Fruit fly (Drosophila melanogaster) whole organism, adult: ENCODE results near the gene ZAP3.

ENCODE experiments used
- CG11617 ChIP-seq: fragments of 200-800 bp; sonication (Bioruptor generic); optimal IDR thresholded peaks from 2 replicates; lab custom pipeline; 2017; ENCODE audit warnings: mild to moderate bottlenecking, missing biosample characterization, missing genetic modification reagents, missing genetic modification characterization
- CG12768 ChIP-seq: fragments of 200-800 bp; sonication (Bioruptor generic); optimal IDR thresholded peaks from 2 replicates; lab custom pipeline; 2017; ENCODE audit warnings: missing biosample characterization, missing genetic modification characterization, mild to moderate bottlenecking, moderate library complexity, missing genetic modification reagents
- CG14711 ChIP-seq: fragments of 200-800 bp; sonication (Bioruptor generic); optimal IDR thresholded peaks from 2 replicates; lab custom pipeline; 2018; ENCODE audit warnings: missing biosample characterization, mild to moderate bottlenecking, missing genetic modification characterization, moderate library complexity
- CG1620 ChIP-seq: fragments of 200-800 bp; sonication (Bioruptor generic); optimal IDR thresholded peaks from 2 replicates; lab custom pipeline; 2016; ENCODE audit warnings: missing biosample characterization, missing genetic modification characterization
- CG33017 ChIP-seq: fragments of 200-800 bp; sonication (Bioruptor generic); optimal IDR thresholded peaks from 2 replicates; lab custom pipeline; 2018; ENCODE audit warnings: missing biosample characterization, mild to moderate bottlenecking, missing genetic modification characterization, moderate library complexity
- CG5204 ChIP-seq: fragments of 200-800 bp; sonication (Bioruptor generic); optimal IDR thresholded peaks from 2 replicates; lab custom pipeline; 2016; ENCODE audit warnings: missing biosample characterization, missing genetic modification characterization
- CG7045 ChIP-seq: fragments of 200-800 bp; sonication (Bioruptor generic); optimal IDR thresholded peaks from 2 replicates; lab custom pipeline; 2017; ENCODE audit warnings: missing biosample characterization, mild to moderate bottlenecking, missing genetic modification characterization
- CG7101 ChIP-seq: fragments of 200-800 bp; sonication (Bioruptor generic); optimal IDR thresholded peaks from 2 replicates; lab custom pipeline; 2018; ENCODE audit warnings: missing biosample characterization, mild to moderate bottlenecking, missing genetic modification characterization, moderate library complexity
- Clk ChIP-seq: fragments of 200-800 bp; sonication (Bioruptor generic); optimal IDR thresholded peaks from 2 replicates; lab custom pipeline; 2017; ENCODE audit warnings: missing biosample characterization, missing genetic modification characterization
- Crg-1 ChIP-seq: fragments of 200-800 bp; sonication (Bioruptor generic); optimal IDR thresholded peaks from 2 replicates; lab custom pipeline; 2016; ENCODE audit warnings: missing biosample characterization, missing genetic modification characterization
- Hr96 ChIP-seq: fragments of 200-800 bp; sonication (Bioruptor generic); optimal IDR thresholded peaks from 2 replicates; lab custom pipeline; 2016; ENCODE audit warnings: missing biosample characterization, missing genetic modification characterization
- Mnt ChIP-seq: fragments of 200-800 bp; sonication (Bioruptor generic); optimal IDR thresholded peaks from 2 replicates; lab custom pipeline; 2016; ENCODE audit warnings: missing biosample characterization, mild to moderate bottlenecking, missing genetic modification characterization
- bab1 ChIP-seq: fragments of 200-800 bp; sonication (Bioruptor generic); optimal IDR thresholded peaks from 3 replicates; lab custom pipeline; 2019; ENCODE audit warnings: missing biosample characterization, mild to moderate bottlenecking, missing genetic modification characterization, moderate library complexity
- cic ChIP-seq: fragments of 200-800 bp; sonication (Bioruptor generic); optimal IDR thresholded peaks from 2 replicates; lab custom pipeline; 2017; ENCODE audit warnings: missing biosample characterization, mild to moderate bottlenecking, missing genetic modification characterization, moderate library complexity
- cnc ChIP-seq, 2 experiments: fragments of >200 bp; optimal IDR thresholded peaks; 2 replicates each; lab custom pipeline; 2017
- kay ChIP-seq: fragments of 200-800 bp; sonication (Bioruptor generic); peaks from one replicate; lab custom pipeline; 2016; ENCODE audit warnings: missing biosample characterization, missing genetic modification characterization, borderline replicate concordance
- ovo ChIP-seq: fragments of 200-800 bp; sonication (Bioruptor generic); optimal IDR thresholded peaks from 2 replicates; lab custom pipeline; 2016; ENCODE audit warnings: missing biosample characterization, missing genetic modification characterization
- pad ChIP-seq: fragments of 200-800 bp; sonication (Bioruptor generic); optimal IDR thresholded peaks from 3 replicates; lab custom pipeline; 2017; ENCODE audit warnings: missing biosample characterization, missing genetic modification characterization, mild to moderate bottlenecking, moderate library complexity, missing genetic modification reagents
- tj ChIP-seq: fragments of 200-800 bp; sonication (Bioruptor generic); optimal IDR thresholded peaks from 3 replicates; lab custom pipeline; 2017; ENCODE audit warnings: missing biosample characterization, mild to moderate bottlenecking, missing genetic modification characterization, moderate library complexity
- toe ChIP-seq: fragments of 200-800 bp; sonication (Bioruptor generic); optimal IDR thresholded peaks from 2 replicates; lab custom pipeline; 2016; ENCODE audit warnings: missing biosample characterization, missing genetic modification characterization

ZAP3 gene

dm6 chrX:10061327-10061726 lies 21.0 kb downstream of the ZAP3 start, which contains the start of gene Gr9a:
Gene Gr9a, plus strand, starts transcription at chrX:10061627.
- TF ChIP-seq CG14711 (tag; lab: Kevin White, UChicago), result no peak
- no peak for TF ChIP-seq CG33017 (tag; lab: Kevin White, UChicago)
- TF ChIP-seq cnc (optimal IDR thresholded peaks at IDR 0.05; lab: Kevin White, UChicago), result no peak
- TF ChIP-seq Clk (GFP tag; lab: Kevin White, UChicago), result no peak
- no peak for TF ChIP-seq CG5204 (GFP tag; lab: Kevin White, UChicago)
- TF ChIP-seq CG11617 (GFP tag; lab: Kevin White, UChicago), result no peak

DNA sequence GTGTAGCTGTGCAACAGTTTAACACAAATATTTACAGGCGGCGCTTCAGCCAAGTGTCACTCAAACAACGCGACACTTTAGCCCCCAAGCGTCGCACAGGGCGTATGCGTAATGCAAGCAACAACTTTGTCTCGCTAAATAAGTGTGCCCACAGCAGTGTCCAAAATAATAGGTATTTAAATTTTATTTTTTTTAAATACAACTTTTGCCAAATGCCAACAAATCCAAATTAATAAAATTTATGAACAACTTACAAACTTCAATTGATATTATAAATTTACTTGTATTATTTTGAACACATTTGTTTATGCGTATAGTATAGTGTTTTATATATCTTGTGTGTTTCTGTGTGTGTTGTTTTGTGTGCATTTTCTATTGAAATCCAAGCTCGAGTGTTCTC lies 24.3 kb downstream of the ZAP3 start:
- peak; percentile 9 for TF ChIP-seq CG7101
- no peak for TF ChIP-seq Mnt (GFP tag; lab: Kevin White, UChicago)

DNA sequence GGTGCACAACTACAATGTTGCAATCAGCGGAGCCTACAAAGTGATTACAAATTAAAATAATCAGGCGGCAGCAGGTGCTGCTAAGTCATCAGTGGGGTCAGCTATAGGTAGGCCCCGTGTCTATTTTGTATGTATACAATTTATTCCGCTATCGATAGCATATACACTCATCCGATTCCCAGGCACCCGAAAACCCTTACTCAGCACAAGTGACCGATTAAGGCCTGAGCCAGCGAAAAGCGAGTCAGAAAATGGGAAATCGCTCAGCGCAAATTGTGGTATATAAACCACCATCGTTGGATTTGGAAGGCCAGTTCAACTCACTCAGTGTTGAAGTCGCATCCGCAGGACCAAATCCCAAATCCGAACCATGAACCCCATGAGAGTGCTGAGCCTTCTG lies 28.7 kb downstream of the ZAP3 start, which contains the start of gene Yp1:
TSS of gene Yp1 (plus strand) at position 265 of the 400 bp plus-strand sequence.
- TF ChIP-seq CG11617 (GFP tag; lab: Kevin White, UChicago), result no peak
- TF ChIP-seq toe (GFP tag; lab: Kevin White, UChicago), result no peak
- TF ChIP-seq CG1620 (GFP tag; lab: Kevin White, UChicago), result no peak
- TF ChIP-seq ovo (GFP tag; lab: Kevin White, UChicago), result no peak
- TF ChIP-seq CG14711 (tag; lab: Kevin White, UChicago), result no peak
- peak; percentile 99 for TF ChIP-seq tj (GFP tag; lab: Kevin White, UChicago)

DNA sequence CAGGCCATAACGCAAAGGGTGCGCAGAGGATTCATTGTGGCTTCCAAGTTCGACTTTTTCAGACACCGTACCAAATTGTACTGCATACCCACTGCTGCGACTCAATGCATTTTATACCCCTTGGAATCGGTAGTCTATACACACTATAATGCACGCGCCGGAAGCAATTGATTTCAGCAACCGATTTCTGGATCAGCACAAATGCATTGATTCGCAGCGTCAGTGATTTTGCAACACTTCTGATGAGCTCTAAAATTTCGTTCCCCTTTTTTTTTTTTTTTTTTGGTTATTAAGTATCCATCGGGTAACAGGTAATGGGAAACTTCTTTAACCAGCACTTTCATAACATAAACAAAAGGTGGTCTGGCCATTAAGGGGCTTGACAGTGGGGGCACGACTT lies 29.7 kb downstream of the ZAP3 start, which contains the start of gene Yp2:
TSS of gene Yp2 (minus strand) at position 88 of the 400 bp plus-strand sequence.
- peak; percentile 98 for TF ChIP-seq tj (GFP tag; lab: Kevin White, UChicago)
- TF ChIP-seq ovo (GFP tag; lab: Kevin White, UChicago), result no peak

DNA sequence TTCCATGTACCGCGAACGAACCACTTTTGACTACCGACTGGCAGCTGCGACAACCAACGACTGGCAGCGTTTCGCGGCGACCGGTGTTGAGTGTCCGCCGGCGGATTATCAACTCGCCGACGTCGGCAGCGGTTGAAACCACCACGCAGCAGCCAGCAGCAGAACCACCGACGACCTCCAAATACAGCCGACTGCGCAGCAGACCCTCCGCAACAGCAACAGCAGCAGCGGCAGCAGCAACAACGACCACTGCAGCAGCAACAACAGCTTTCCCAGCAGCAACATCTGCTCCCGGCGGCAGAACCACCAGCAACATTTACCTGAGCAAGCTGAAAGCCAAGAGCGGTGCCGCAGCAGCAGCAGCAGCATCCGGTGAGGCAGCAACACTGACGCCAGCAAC lies 34.3 kb downstream of the ZAP3 start:
- TF ChIP-seq ovo (GFP tag; lab: Kevin White, UChicago), result no peak
- TF ChIP-seq cic (GFP tag; lab: Kevin White, UChicago), result no peak
- no peak for TF ChIP-seq CG11617 (GFP tag; lab: Kevin White, UChicago)
- no peak for TF ChIP-seq Clk (GFP tag; lab: Kevin White, UChicago)
- no peak for TF ChIP-seq CG12768 (GFP tag; lab: Kevin White, UChicago)
- no peak for TF ChIP-seq CG1620 (GFP tag; lab: Kevin White, UChicago)

dm6 chrX:10046760-10047159 lies 35.5 kb downstream of the ZAP3 start:
- TF ChIP-seq tj (GFP tag; lab: Kevin White, UChicago), result no peak
- no peak for TF ChIP-seq pad (GFP tag; lab: Kevin White, UChicago)
- no peak for TF ChIP-seq CG7101
- no peak for TF ChIP-seq CG5204 (GFP tag; lab: Kevin White, UChicago)
- TF ChIP-seq CG1620 (GFP tag; lab: Kevin White, UChicago), result no peak
- TF ChIP-seq CG7045, result no peak
- no peak for TF ChIP-seq bab1
- no peak for TF ChIP-seq ovo (GFP tag; lab: Kevin White, UChicago)
- no peak for TF ChIP-seq kay (GFP tag; lab: Kevin White, UChicago)
- TF ChIP-seq cic (GFP tag; lab: Kevin White, UChicago), result no peak
- no peak for TF ChIP-seq Clk (GFP tag; lab: Kevin White, UChicago)
- TF ChIP-seq CG33017 (tag; lab: Kevin White, UChicago), result no peak
- no peak for TF ChIP-seq Crg-1
- no peak for TF ChIP-seq CG11617 (GFP tag; lab: Kevin White, UChicago)

- TF ChIP-seq CG7101 (no peak), CG33017 (tag; lab: Kevin White, UChicago) (no peak), tj (GFP tag; lab: Kevin White, UChicago) (peak; percentile 98), CG11617 (GFP tag; lab: Kevin White, UChicago) (no peak), cic (GFP tag; lab: Kevin White, UChicago) (no peak), bab1 (no peak)
These were observed 36.5 kb downstream of the ZAP3 start for dm6 chrX:10045763-10046162.

dm6 chrX:10043873-10044272 lies 38.4 kb downstream of the ZAP3 start:
- TF ChIP-seq cnc (optimal IDR thresholded peaks at IDR 0.05; lab: Kevin White, UChicago) (no peak), CG12768 (GFP tag; lab: Kevin White, UChicago) (no peak), CG14711 (tag; lab: Kevin White, UChicago) (no peak), CG5204 (GFP tag; lab: Kevin White, UChicago) (no peak), ovo (GFP tag; lab: Kevin White, UChicago) (no peak), CG11617 (GFP tag; lab: Kevin White, UChicago) (no peak), CG7101 (no peak), Crg-1 (no peak), CG33017 (tag; lab: Kevin White, UChicago) (no peak), pad (GFP tag; lab: Kevin White, UChicago) (no peak), Mnt (GFP tag; lab: Kevin White, UChicago) (no peak), CG7045 (no peak), Hr96 (GFP tag; lab: Kevin White, UChicago) (no peak), cic (GFP tag; lab: Kevin White, UChicago) (no peak), Clk (GFP tag; lab: Kevin White, UChicago) (no peak), tj (GFP tag; lab: Kevin White, UChicago) (no peak), kay (GFP tag; lab: Kevin White, UChicago) (no peak)
